Worm (Caenorhabditis elegans): ENCODE data around the gene T27F7.12.

DNA sequence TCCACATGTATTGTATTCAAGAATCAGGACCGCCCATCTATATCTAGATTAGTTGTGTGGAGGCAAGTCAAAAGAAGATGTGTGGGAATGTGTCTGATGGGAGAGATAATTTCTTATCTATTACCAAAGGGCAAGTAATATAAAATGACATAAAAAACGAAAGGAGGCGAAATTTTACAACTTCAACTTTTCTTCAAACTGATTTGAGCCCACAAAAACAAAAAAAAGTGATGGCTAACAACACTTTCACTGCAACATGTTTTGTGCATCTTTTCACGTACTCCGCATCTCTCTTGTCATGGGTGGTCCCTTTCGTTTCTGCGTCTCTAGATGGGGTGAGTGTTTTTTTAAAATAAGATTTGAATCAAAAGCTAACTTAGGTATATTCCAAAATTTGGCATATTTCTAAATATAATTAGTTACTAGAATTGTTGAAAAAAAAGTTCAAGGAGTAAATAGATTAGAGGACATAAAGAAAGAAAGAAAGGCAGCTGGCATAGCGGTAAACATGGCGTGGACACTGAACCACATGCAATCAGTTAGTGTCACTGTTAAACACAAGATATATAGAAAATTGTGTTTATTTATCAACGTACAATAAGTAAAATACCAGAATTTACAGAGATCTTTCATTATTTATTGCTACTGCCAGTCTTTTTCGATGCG, 48.2 kb upstream of the T27F7.12 start, which contains the start of gene ZK546.19:
- TF ChIP-seq him-1 (tag; optimal IDR thresholded peaks at IDR 0.05) (no peak), W03F9.2 (tag; optimal IDR thresholded peaks at IDR 0.05) (no peak)

All from whole organism, L4/young adult.